Worm (Caenorhabditis elegans) whole organism, L4 larva: Measurements from ENCODE around the gene Y7A9D.1.
A peak's percentile ranks its signal among the peaks of the same experiment; 100 is the strongest.

Source experiments
- F26F4.8 ChIP-seq: fragments of 200-800 bp; sonication (Bioruptor generic); conservative IDR thresholded peaks from 2 replicates; pipeline ENCODE4 v1.3.6; 2022; ENCODE audit warnings: missing genetic modification characterization, missing compliant biosample characterization
- F37D6.2 ChIP-seq: sonication (generic microtip); optimal IDR thresholded peaks from 2 replicates; lab custom pipeline; 2016; ENCODE audit warnings: mild to moderate bottlenecking, missing genetic modification characterization, missing compliant biosample characterization
- F49E8.2 ChIP-seq: sonication (generic microtip); optimal IDR thresholded peaks from 2 replicates; lab custom pipeline; 2016; ENCODE audit warnings: missing compliant biosample characterization, mild to moderate bottlenecking, missing genetic modification characterization, borderline replicate concordance
- T26A8.4 ChIP-seq: fragments of 200-800 bp; sonication (Bioruptor generic); IDR thresholded peaks from 2 replicates; pipeline ENCODE4 v1.3.6; 2022; ENCODE audit warnings: missing genetic modification characterization, missing compliant biosample characterization
- Y75B8A.6 ChIP-seq: fragments of 200-800 bp; sonication (Bioruptor generic); IDR thresholded peaks from 2 replicates; pipeline ENCODE4 v1.3.6; 2022; ENCODE audit warnings: missing genetic modification reagents, missing genetic modification characterization, missing compliant biosample characterization
- ZK546.5 ChIP-seq, 2 experiments: sonication (generic microtip); optimal IDR thresholded peaks; 2 replicates each; lab custom pipeline; 2017; ENCODE audit warnings: missing biosample characterization in 2 of 2, missing genetic modification characterization in 2 of 2
- ceh-32 ChIP-seq: sonication (generic microtip); optimal IDR thresholded peaks from 2 replicates; lab custom pipeline; 2016; ENCODE audit warnings: mild to moderate bottlenecking, missing genetic modification characterization, missing compliant biosample characterization; ENCODE audit not compliant: poor library complexity
- ceh-44 ChIP-seq: fragments of 200-800 bp; sonication (Bioruptor generic); IDR thresholded peaks from 2 replicates; pipeline ENCODE4 v1.3.6; 2022; ENCODE audit warnings: missing genetic modification reagents, missing genetic modification characterization, missing compliant biosample characterization
- ceh-62 ChIP-seq: sonication (generic microtip); optimal IDR thresholded peaks from 2 replicates; lab custom pipeline; 2017; ENCODE audit warnings: missing biosample characterization, missing genetic modification characterization
- ces-1 ChIP-seq: fragments of 150-350 bp; sonication (generic microtip); optimal IDR thresholded peaks from 4 replicates; lab custom pipeline; 2014; ENCODE audit warnings: missing biosample characterization, missing genetic modification reagents, missing genetic modification characterization
- cey-2 ChIP-seq: sonication (generic microtip); optimal IDR thresholded peaks from 3 replicates; lab custom pipeline; 2017; ENCODE audit warnings: missing genetic modification characterization, mild to moderate bottlenecking, missing compliant biosample characterization, antibody characterized with exemption, borderline replicate concordance; ENCODE audit not compliant: insufficient read depth
- ctbp-1 ChIP-seq: fragments of 200-800 bp; sonication (Bioruptor generic); IDR thresholded peaks from 2 replicates; pipeline ENCODE4 v1.3.6; 2022; ENCODE audit warnings: missing genetic modification reagents, missing genetic modification characterization, missing compliant biosample characterization
- daf-12 ChIP-seq: fragments of 150-350 bp; optimal IDR thresholded peaks from 2 replicates; lab custom pipeline; 2014; ENCODE audit warnings: missing biosample characterization, missing genetic modification reagents, missing genetic modification characterization
- daf-19 ChIP-seq: fragments of 200-800 bp; sonication (Bioruptor generic); conservative IDR thresholded peaks from 2 replicates; pipeline ENCODE4 v1.3.6; 2022; ENCODE audit warnings: missing genetic modification characterization, missing compliant biosample characterization
- daf-8 ChIP-seq: fragments of 200-800 bp; sonication (Bioruptor generic); IDR thresholded peaks from 2 replicates; pipeline ENCODE4 v1.3.6; 2022; ENCODE audit warnings: missing genetic modification characterization, missing compliant biosample characterization
- dmd-6 ChIP-seq: fragments of 200-800 bp; sonication (Bioruptor generic); IDR thresholded peaks from 2 replicates; pipeline ENCODE4 v1.3.6; 2022; ENCODE audit warnings: missing genetic modification reagents, missing genetic modification characterization, missing compliant biosample characterization
- dmd-8 ChIP-seq: fragments of 200-800 bp; sonication (Bioruptor generic); IDR thresholded peaks from 2 replicates; pipeline ENCODE4 v1.3.6; 2022; ENCODE audit warnings: missing genetic modification characterization, missing compliant biosample characterization
- dmd-9 ChIP-seq: fragments of 200-800 bp; sonication (Bioruptor generic); IDR thresholded peaks from 2 replicates; pipeline ENCODE4 v1.3.6; 2022; ENCODE audit warnings: missing genetic modification reagents, missing genetic modification characterization, missing compliant biosample characterization
- duxl-1 ChIP-seq: sonication (generic microtip); optimal IDR thresholded peaks from 2 replicates; lab custom pipeline; 2016; ENCODE audit warnings: mild to moderate bottlenecking, missing genetic modification characterization, moderate library complexity, missing compliant biosample characterization; ENCODE audit not compliant: poor library complexity
- dve-1 ChIP-seq: sonication (generic microtip); optimal IDR thresholded peaks from 2 replicates; lab custom pipeline; 2017; ENCODE audit warnings: antibody characterized with exemption, mild to moderate bottlenecking, missing genetic modification characterization, missing compliant biosample characterization; ENCODE audit not compliant: insufficient read depth
- fos-1 ChIP-seq: fragments of 150-350 bp; optimal IDR thresholded peaks from 2 replicates; lab custom pipeline; 2014; ENCODE audit warnings: missing biosample characterization, missing genetic modification characterization
- hif-1 ChIP-seq, 2 experiments: sonication (generic microtip); optimal IDR thresholded peaks; 2 replicates each; lab custom pipeline; 2016 to 2017; ENCODE audit warnings: missing compliant biosample characterization in 2 of 2, missing genetic modification characterization in 2 of 2, missing genetic modification reagents in 2 of 2, missing genotype in 2 of 2, mild to moderate bottlenecking in 1 of 2
- jun-1 ChIP-seq: fragments of 150-350 bp; optimal IDR thresholded peaks from 2 replicates; lab custom pipeline; 2014; ENCODE audit warnings: missing biosample characterization, missing genetic modification reagents, missing genetic modification characterization
- lim-7 ChIP-seq: fragments of 200-800 bp; sonication (Bioruptor generic); IDR thresholded peaks from 2 replicates; pipeline ENCODE4 v1.3.6; 2022; ENCODE audit warnings: missing genetic modification characterization, missing compliant biosample characterization
- lin-1 ChIP-seq: fragments of 200-800 bp; sonication (Bioruptor generic); IDR thresholded peaks from 2 replicates; pipeline ENCODE4 v1.3.6; 2022; ENCODE audit warnings: missing genetic modification reagents, missing genetic modification characterization, missing compliant biosample characterization
- lin-15B ChIP-seq: fragments of 150-350 bp; sonication (generic microtip); optimal IDR thresholded peaks from 3 replicates; lab custom pipeline; 2014; ENCODE audit warnings: missing biosample characterization, missing genetic modification characterization
- lin-29 ChIP-seq: fragments of 200-800 bp; sonication (Bioruptor generic); IDR thresholded peaks from 2 replicates; pipeline ENCODE4 v1.3.6; 2022; ENCODE audit warnings: missing genetic modification reagents, missing genetic modification characterization, missing compliant biosample characterization
- madf-9 ChIP-seq: fragments of 200-800 bp; sonication (Bioruptor generic); conservative IDR thresholded peaks from 2 replicates; pipeline ENCODE4 v1.3.6; 2022; ENCODE audit warnings: missing genetic modification reagents, missing genetic modification characterization, missing compliant biosample characterization
- mdl-1 ChIP-seq, 2 experiments: fragments of 150-350 bp in 1 of 2; sonication (generic microtip) in 1 of 2; optimal IDR thresholded peaks; 2 replicates each; lab custom pipeline; 2014 to 2017; ENCODE audit warnings: missing biosample characterization in 2 of 2, missing genetic modification characterization in 2 of 2
- nhr-10 ChIP-seq: fragments of 150-350 bp; optimal IDR thresholded peaks from 2 replicates; lab custom pipeline; 2014; ENCODE audit warnings: missing biosample characterization, missing genetic modification characterization
- nhr-11 ChIP-seq: fragments of 150-350 bp; optimal IDR thresholded peaks from 2 replicates; lab custom pipeline; 2014; ENCODE audit warnings: missing biosample characterization, missing genetic modification characterization
- nhr-111 ChIP-seq: fragments of 200-800 bp; sonication (Bioruptor generic); optimal IDR thresholded peaks from 2 replicates; lab custom pipeline; 2018; ENCODE audit warnings: mild to moderate bottlenecking, missing genetic modification characterization, missing compliant biosample characterization
- nhr-237 ChIP-seq: sonication (generic microtip); optimal IDR thresholded peaks from 2 replicates; lab custom pipeline; 2017; ENCODE audit warnings: missing biosample characterization, missing genetic modification characterization
- nhr-28 ChIP-seq: fragments of 150-350 bp; optimal IDR thresholded peaks from 2 replicates; lab custom pipeline; 2014; ENCODE audit warnings: missing biosample characterization, missing genetic modification characterization
- nhr-41 ChIP-seq: fragments of 200-800 bp; sonication (Bioruptor generic); IDR thresholded peaks from 2 replicates; pipeline ENCODE4 v1.3.6; 2022; ENCODE audit warnings: missing genetic modification reagents, missing genetic modification characterization, missing compliant biosample characterization
- nhr-48 ChIP-seq: sonication (generic microtip); optimal IDR thresholded peaks from 2 replicates; lab custom pipeline; 2016; ENCODE audit warnings: mild to moderate bottlenecking, missing genetic modification characterization, missing compliant biosample characterization
- php-3 ChIP-seq: fragments of 200-800 bp; sonication (Bioruptor generic); IDR thresholded peaks from 2 replicates; pipeline ENCODE4 v1.3.6; 2022; ENCODE audit warnings: missing genetic modification reagents, missing genetic modification characterization, missing compliant biosample characterization
- rbr-2 ChIP-seq: sonication (generic microtip); optimal IDR thresholded peaks from 2 replicates; lab custom pipeline; 2016; ENCODE audit warnings: missing genotype, missing genetic modification characterization, missing compliant biosample characterization
- snpc-4 ChIP-seq: fragments of 150-350 bp; optimal IDR thresholded peaks from 2 replicates; lab custom pipeline; 2014; ENCODE audit warnings: missing biosample characterization, missing genetic modification characterization
- spr-1 ChIP-seq: sonication (generic microtip); optimal IDR thresholded peaks from 2 replicates; lab custom pipeline; 2016; ENCODE audit warnings: mild to moderate bottlenecking, missing genetic modification characterization, missing compliant biosample characterization
- spr-3 ChIP-seq: fragments of 200-800 bp; sonication (Bioruptor generic); optimal IDR thresholded peaks from 2 replicates; lab custom pipeline; 2018; ENCODE audit warnings: mild to moderate bottlenecking, missing genetic modification characterization, missing compliant biosample characterization
- tag-97 ChIP-seq: fragments of 200-800 bp; sonication (Bioruptor generic); IDR thresholded peaks from 2 replicates; pipeline ENCODE4 v1.3.6; 2022; ENCODE audit warnings: missing genetic modification characterization, missing compliant biosample characterization
- tra-1 ChIP-seq: fragments of 200-800 bp; sonication (Bioruptor generic); IDR thresholded peaks from 2 replicates; pipeline ENCODE4 v1.3.6; 2022; ENCODE audit warnings: missing genetic modification reagents, missing genetic modification characterization, missing compliant biosample characterization
- unc-39 ChIP-seq: sonication (generic microtip); optimal IDR thresholded peaks from 2 replicates; lab custom pipeline; 2017; ENCODE audit warnings: missing biosample characterization, missing genetic modification characterization
- zag-1 ChIP-seq: fragments of 150-350 bp; optimal IDR thresholded peaks from 2 replicates; lab custom pipeline; 2014; ENCODE audit warnings: missing biosample characterization, missing genetic modification characterization
- zfp-2 ChIP-seq: sonication (generic microtip); optimal IDR thresholded peaks from 2 replicates; lab custom pipeline; 2016; ENCODE audit warnings: mild to moderate bottlenecking, missing genetic modification characterization, missing compliant biosample characterization
- zip-11 ChIP-seq: fragments of 200-800 bp; sonication (Bioruptor generic); IDR thresholded peaks from 2 replicates; pipeline ENCODE4 v1.3.6; 2022; ENCODE audit warnings: missing genetic modification characterization, missing compliant biosample characterization
- zip-2 ChIP-seq: fragments of 150-350 bp; optimal IDR thresholded peaks from 2 replicates; lab custom pipeline; 2014; ENCODE audit warnings: missing biosample characterization, missing genetic modification characterization
- ztf-7 ChIP-seq: fragments of 150-350 bp; optimal IDR thresholded peaks from 2 replicates; lab custom pipeline; 2014; ENCODE audit warnings: missing biosample characterization, missing genetic modification characterization

Y7A9D.1 gene

DNA sequence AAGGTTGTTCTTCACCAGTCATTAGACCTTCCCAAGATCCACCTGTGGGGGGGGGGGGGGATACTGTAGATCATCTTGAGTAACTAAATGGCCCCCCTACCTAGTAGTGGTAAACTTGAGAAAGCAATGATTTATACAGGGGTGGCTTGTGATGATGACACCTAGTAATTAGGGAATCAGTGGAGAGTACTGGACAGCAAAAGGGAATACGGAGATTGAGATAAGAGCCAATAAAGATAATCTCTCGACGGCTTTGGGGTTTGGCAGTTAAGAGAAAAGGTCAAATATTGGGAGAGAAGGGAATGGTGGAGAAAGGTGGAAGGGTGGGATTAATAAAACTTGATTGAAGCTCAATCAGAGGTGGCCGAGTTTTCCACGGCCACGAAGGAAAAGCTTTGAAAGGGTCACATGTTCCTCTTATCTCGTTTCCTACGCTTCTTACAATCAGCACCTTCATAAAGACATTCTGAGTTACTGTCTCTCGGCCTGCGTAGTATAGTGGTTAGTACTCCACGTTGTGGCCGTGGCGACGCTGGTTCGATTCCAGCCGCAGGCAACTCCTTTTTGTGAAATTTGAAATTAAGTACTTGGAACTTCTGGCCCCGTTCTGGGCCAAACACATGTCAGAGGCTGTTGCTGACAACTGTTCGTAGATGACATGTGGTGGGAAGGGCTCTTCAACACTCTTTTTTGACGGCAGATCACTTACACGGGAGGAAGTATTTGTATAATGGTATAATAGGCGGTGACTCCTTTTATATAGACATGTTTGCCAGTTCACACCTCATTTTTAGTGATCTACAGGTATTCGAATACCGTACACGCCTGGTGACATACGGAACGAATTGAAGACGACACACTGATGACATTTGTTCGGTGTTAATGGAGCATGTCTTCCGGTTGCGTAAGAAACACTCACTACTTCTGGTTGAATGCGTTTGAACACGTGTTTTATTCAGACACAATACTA is 18.7 kb upstream of the Y7A9D.1 start (continued):
- TF ChIP-seq dmd-9 (GFP tag; lab: Robert Waterston, UW) (no peak), zip-11 (GFP tag; lab: Robert Waterston, UW) (peak; percentile 30; the same call in 1 of the 2 replicates), daf-19 (GFP tag; lab: Robert Waterston, UW) (no peak), cey-2 (tag; lab: Kevin White, UChicago) (no peak), nhr-28 (tag; lab: Kevin White, UChicago) (peak; percentile 30), F49E8.2 (peak; percentile 75), nhr-10 (tag; lab: Kevin White, UChicago) (no peak), duxl-1 (tag; lab: Kevin White, UChicago) (peak; percentile 19), ceh-32 (tag; lab: Kevin White, UChicago) (no peak), ztf-7 (no peak), spr-1 (tag; lab: Kevin White, UChicago) (peak; percentile 57), dve-1 (tag; lab: Kevin White, UChicago) (peak; percentile 38), jun-1 (no peak), snpc-4 (no peak), tra-1 (GFP tag; lab: Robert Waterston, UW) (peak; percentile 60; the same call in 1 of the 2 replicates), fos-1 (tag; lab: Kevin White, UChicago) (no peak), lin-29 (no peak), F26F4.8 (GFP tag; lab: Robert Waterston, UW) (peak; percentile 79), daf-8 (0 out of 2 replicates have a peak, but pooled peaks have one; percentile 35), spr-3 (GFP tag; lab: Kevin White, UChicago) (no peak), hif-1 (tag; optimal IDR thresholded peaks at IDR 0.05; lab: Kevin White, UChicago) (peak in 1 of 2 experiments; percentile 26), madf-9 (peak; percentile 81), ZK546.5 (tag; optimal IDR thresholded peaks at IDR 0.05; lab: Kevin White, UChicago) (no peak), lim-7 (peak; percentile 92), zfp-2 (tag; lab: Kevin White, UChicago) (no peak), nhr-237 (no peak), lin-1 (GFP tag; lab: Robert Waterston, UW) (no peak), ceh-44 (GFP tag; lab: Robert Waterston, UW) (0 out of 2 replicates have a peak, but pooled peaks have one; percentile 11), ctbp-1 (GFP tag; lab: Robert Waterston, UW) (peak; percentile 59), nhr-11 (tag; lab: Kevin White, UChicago) (no peak), dmd-6 (GFP tag; lab: Robert Waterston, UW) (peak; percentile 43; the same call in 1 of the 2 replicates), lin-15B (tag; lab: Kevin White, UChicago) (no peak), zip-2 (peak; percentile 19), mdl-1 (tag; optimal IDR thresholded peaks at IDR 0.05; lab: Kevin White, UChicago) (no peak), Y75B8A.6 (no peak), rbr-2 (tag; lab: Kevin White, UChicago) (peak; percentile 43), dmd-8 (GFP tag; lab: Robert Waterston, UW) (peak; percentile 96), ceh-62 (tag; lab: Kevin White, UChicago) (no peak), nhr-111 (GFP tag; lab: Kevin White, UChicago) (peak; percentile 46), T26A8.4 (GFP tag; lab: Robert Waterston, UW) (peak; percentile 68), zag-1 (tag; lab: Kevin White, UChicago) (no peak), tag-97 (GFP tag; lab: Robert Waterston, UW) (no peak), php-3 (0 out of 2 replicates have a peak, but pooled peaks have one; percentile 23), unc-39 (tag; lab: Kevin White, UChicago) (no peak), nhr-41 (GFP tag; lab: Robert Waterston, UW) (no peak), nhr-48 (no peak), F37D6.2 (tag; lab: Kevin White, UChicago) (no peak), ces-1 (GFP tag; lab: Kevin White, UChicago) (no peak), daf-12 (tag; lab: Kevin White, UChicago) (no peak)
